Worm (Caenorhabditis elegans) whole organism, L2 larva: Measurements from ENCODE around the gene M01A8.1.

ENCODE experiments used
- C34F6.9 ChIP-seq: fragments of 150-350 bp; optimal IDR thresholded peaks from 2 replicates; lab custom pipeline; 2014; ENCODE audit warnings: missing biosample characterization, missing genetic modification characterization
- F13H6.1 ChIP-seq: sonication (generic microtip); optimal IDR thresholded peaks from 2 replicates; lab custom pipeline; 2016; ENCODE audit warnings: missing genetic modification characterization, missing compliant biosample characterization
- R02D3.7 ChIP-seq: fragments of 150-350 bp; optimal IDR thresholded peaks from 2 replicates; lab custom pipeline; 2014; ENCODE audit warnings: missing biosample characterization, missing genetic modification characterization
- Y55F3AM.14 ChIP-seq: fragments of 200-800 bp; sonication (Bioruptor generic); optimal IDR thresholded peaks from 2 replicates; lab custom pipeline; 2018; ENCODE audit warnings: mild to moderate bottlenecking, missing genetic modification characterization, missing compliant biosample characterization
- ZK546.5 ChIP-seq: sonication (generic microtip); optimal IDR thresholded peaks from 2 replicates; lab custom pipeline; 2017; ENCODE audit warnings: missing biosample characterization, missing genetic modification characterization
- alr-1 ChIP-seq: fragments of 150-350 bp; optimal IDR thresholded peaks from 2 replicates; lab custom pipeline; 2014; ENCODE audit warnings: missing biosample characterization, missing genetic modification characterization
- aly-2 ChIP-seq: fragments of 150-350 bp; optimal IDR thresholded peaks from 2 replicates; lab custom pipeline; 2014; ENCODE audit warnings: missing biosample characterization, missing genetic modification characterization
- ama-1 ChIP-seq: fragments of 150-350 bp; optimal IDR thresholded peaks from 2 replicates; lab custom pipeline; 2018; ENCODE audit warnings: inconsistent platforms
- blmp-1 ChIP-seq: sonication (generic microtip); optimal IDR thresholded peaks from 2 replicates; lab custom pipeline; 2017; ENCODE audit warnings: missing genetic modification characterization, mild to moderate bottlenecking, missing compliant biosample characterization, antibody characterized with exemption, moderate library complexity; ENCODE audit not compliant: insufficient read depth
- ceh-16 ChIP-seq: fragments of 150-350 bp; optimal IDR thresholded peaks from 2 replicates; lab custom pipeline; 2014; ENCODE audit warnings: missing biosample characterization, missing genetic modification characterization
- ceh-82 ChIP-seq: fragments of 150-350 bp; optimal IDR thresholded peaks from 2 replicates; lab custom pipeline; 2014; ENCODE audit warnings: missing biosample characterization, missing genetic modification characterization
- crh-2 ChIP-seq: sonication (generic microtip); optimal IDR thresholded peaks from 2 replicates; lab custom pipeline; 2017; ENCODE audit warnings: missing biosample characterization, missing genetic modification characterization
- dmd-4 ChIP-seq: sonication (generic microtip); optimal IDR thresholded peaks from 2 replicates; lab custom pipeline; 2017; ENCODE audit warnings: missing biosample characterization, missing genetic modification characterization
- egl-27 ChIP-seq: sonication (generic microtip); optimal IDR thresholded peaks from 3 replicates; lab custom pipeline; 2017; ENCODE audit warnings: missing biosample characterization, missing genetic modification reagents, missing genetic modification characterization
- elt-1 ChIP-seq: fragments of 150-350 bp; optimal IDR thresholded peaks from 2 replicates; lab custom pipeline; 2014; ENCODE audit warnings: missing biosample characterization, missing genetic modification characterization
- elt-3 ChIP-seq: sonication (generic microtip); optimal IDR thresholded peaks from 2 replicates; lab custom pipeline; 2017; ENCODE audit warnings: missing biosample characterization, missing genetic modification characterization
- fos-1 ChIP-seq: fragments of 150-350 bp; optimal IDR thresholded peaks from 2 replicates; lab custom pipeline; 2014; ENCODE audit warnings: missing biosample characterization, missing genetic modification characterization
- gmeb-1 ChIP-seq: fragments of 150-350 bp; optimal IDR thresholded peaks from 2 replicates; lab custom pipeline; 2014; ENCODE audit warnings: missing biosample characterization, missing genetic modification characterization
- lin-11 ChIP-seq: fragments of 150-350 bp; sonication (generic microtip); optimal IDR thresholded peaks from 2 replicates; lab custom pipeline; 2014; ENCODE audit warnings: missing biosample characterization, missing genetic modification characterization, inconsistent platforms, mixed read lengths
- lin-13 ChIP-seq: fragments of 150-350 bp; optimal IDR thresholded peaks from 2 replicates; lab custom pipeline; 2014; ENCODE audit warnings: missing biosample characterization, missing genetic modification reagents, missing genetic modification characterization
- lin-39 ChIP-seq: fragments of 150-350 bp; optimal IDR thresholded peaks from 2 replicates; lab custom pipeline; 2014; ENCODE audit warnings: missing biosample characterization, missing genetic modification reagents, missing genetic modification characterization
- lsy-2 ChIP-seq, 2 experiments: fragments of 150-350 bp in 1 of 2; sonication (generic microtip) in 1 of 2; optimal IDR thresholded peaks; 2 replicates each; lab custom pipeline; 2014 to 2017; ENCODE audit warnings: missing biosample characterization in 2 of 2, missing genetic modification characterization in 2 of 2
- mab-5 ChIP-seq: fragments of 150-350 bp; optimal IDR thresholded peaks from 2 replicates; lab custom pipeline; 2014; ENCODE audit warnings: missing biosample characterization, missing genetic modification characterization
- mbf-1 ChIP-seq: sonication (generic microtip); optimal IDR thresholded peaks from 2 replicates; lab custom pipeline; 2017; ENCODE audit warnings: missing biosample characterization, missing genetic modification characterization
- mdl-1 ChIP-seq, 2 experiments: fragments of 150-350 bp in 1 of 2; sonication (generic microtip) in 1 of 2; optimal IDR thresholded peaks; 2 replicates each; lab custom pipeline; 2017; ENCODE audit warnings: missing biosample characterization in 2 of 2, missing genetic modification characterization in 2 of 2
- nhr-10 ChIP-seq: sonication (generic microtip); optimal IDR thresholded peaks from 2 replicates; lab custom pipeline; 2017; ENCODE audit warnings: missing biosample characterization, missing genetic modification characterization
- nhr-11 ChIP-seq: fragments of 150-350 bp; optimal IDR thresholded peaks from 2 replicates; lab custom pipeline; 2014; ENCODE audit warnings: missing biosample characterization, missing genetic modification characterization
- nhr-12 ChIP-seq: fragments of 150-350 bp; optimal IDR thresholded peaks from 2 replicates; lab custom pipeline; 2014; ENCODE audit warnings: missing biosample characterization, missing genetic modification characterization
- nhr-129 ChIP-seq: fragments of 150-350 bp; optimal IDR thresholded peaks from 2 replicates; lab custom pipeline; 2014; ENCODE audit warnings: missing biosample characterization, missing genetic modification characterization
- nhr-21 ChIP-seq: fragments of 150-350 bp; optimal IDR thresholded peaks from 2 replicates; lab custom pipeline; 2014; ENCODE audit warnings: missing biosample characterization, missing genetic modification characterization
- nhr-23 ChIP-seq: fragments of 150-350 bp; optimal IDR thresholded peaks from 2 replicates; lab custom pipeline; 2014; ENCODE audit warnings: missing biosample characterization, missing genetic modification reagents, missing genetic modification characterization
- nhr-237 ChIP-seq: fragments of 150-350 bp; optimal IDR thresholded peaks from 2 replicates; lab custom pipeline; 2014; ENCODE audit warnings: missing biosample characterization, missing genetic modification characterization
- nhr-25 ChIP-seq: fragments of 150-350 bp; sonication (generic microtip); optimal IDR thresholded peaks from 3 replicates; lab custom pipeline; 2014; ENCODE audit warnings: missing biosample characterization, missing genetic modification characterization
- nhr-6 ChIP-seq: fragments of 150-350 bp; optimal IDR thresholded peaks from 2 replicates; lab custom pipeline; 2014; ENCODE audit warnings: missing biosample characterization, missing genetic modification characterization
- nhr-77 ChIP-seq: fragments of 150-350 bp; optimal IDR thresholded peaks from 2 replicates; lab custom pipeline; 2014; ENCODE audit warnings: missing biosample characterization, missing genetic modification characterization
- peb-1 ChIP-seq: fragments of 150-350 bp; optimal IDR thresholded peaks from 2 replicates; lab custom pipeline; 2014; ENCODE audit warnings: missing biosample characterization, missing genetic modification characterization
- sem-4 ChIP-seq: fragments of 150-350 bp; optimal IDR thresholded peaks from 2 replicates; lab custom pipeline; 2014; ENCODE audit warnings: missing biosample characterization, missing genetic modification reagents, missing genetic modification characterization
- skn-1 ChIP-seq: sonication (generic microtip); optimal IDR thresholded peaks from 2 replicates; lab custom pipeline; 2017; ENCODE audit warnings: missing biosample characterization, missing genetic modification characterization
- sma-3 ChIP-seq: sonication (generic microtip); optimal IDR thresholded peaks from 2 replicates; lab custom pipeline; 2016; ENCODE audit warnings: missing genetic modification reagents, missing genetic modification characterization, missing compliant biosample characterization
- sma-9 ChIP-seq, 2 experiments: fragments of 150-350 bp in 1 of 2; sonication (generic microtip) in 1 of 2; optimal IDR thresholded peaks; 2 replicates each; lab custom pipeline; 2014 to 2016; ENCODE audit warnings: missing genetic modification characterization in 2 of 2, mild to moderate bottlenecking in 1 of 2, missing biosample characterization in 1 of 2, missing compliant biosample characterization in 1 of 2, missing genetic modification reagents in 1 of 2, moderate library complexity in 1 of 2
- snpc-4 ChIP-seq: fragments of 150-350 bp; optimal IDR thresholded peaks from 2 replicates; lab custom pipeline; 2014; ENCODE audit warnings: missing biosample characterization, missing genetic modification characterization
- unc-39 ChIP-seq: fragments of 150-350 bp; optimal IDR thresholded peaks from 2 replicates; lab custom pipeline; 2014; ENCODE audit warnings: missing biosample characterization, missing genetic modification characterization
- unc-55 ChIP-seq: fragments of 150-350 bp; sonication (generic microtip); optimal IDR thresholded peaks from 3 replicates; lab custom pipeline; 2014; ENCODE audit warnings: missing biosample characterization, missing genetic modification reagents, missing genetic modification characterization
- unc-62 ChIP-seq: fragments of 150-350 bp; optimal IDR thresholded peaks from 2 replicates; lab custom pipeline; 2014; ENCODE audit warnings: missing biosample characterization, missing genetic modification reagents, missing genetic modification characterization
- zag-1 ChIP-seq: fragments of 150-350 bp; optimal IDR thresholded peaks from 2 replicates; lab custom pipeline; 2014; ENCODE audit warnings: missing biosample characterization, missing genetic modification characterization
- ztf-1 ChIP-seq: fragments of 200-800 bp; sonication (Bioruptor generic); conservative IDR thresholded peaks from 2 replicates; pipeline ENCODE4 v1.3.6; 2022; ENCODE audit warnings: missing genetic modification characterization, missing compliant biosample characterization
- ztf-11 ChIP-seq: sonication (generic microtip); optimal IDR thresholded peaks from 2 replicates; lab custom pipeline; 2017; ENCODE audit warnings: missing biosample characterization, missing genetic modification characterization
- ztf-4 ChIP-seq: fragments of 150-350 bp; optimal IDR thresholded peaks from 2 replicates; lab custom pipeline; 2014; ENCODE audit warnings: missing biosample characterization, missing genetic modification characterization

Gene M01A8.1

ce11 chrIII:9269012-9269471 lies 12.0 kb downstream of the M01A8.1 start, which contains the start of gene clip-1 (continued):
- TF ChIP-seq Y55F3AM.14: no peak
- TF ChIP-seq nhr-25: peak; percentile 66
- TF ChIP-seq crh-2 (tag; lab: Kevin White, UChicago): no peak
- TF ChIP-seq ceh-16 (tag; lab: Kevin White, UChicago): no peak
- TF ChIP-seq unc-39 (tag; lab: Kevin White, UChicago): no peak
- TF ChIP-seq sma-9 (GFP tag; optimal IDR thresholded peaks at IDR 0.05; lab: Kevin White, UChicago): peak; percentile 60
- TF ChIP-seq sma-9 (tag; optimal IDR thresholded peaks at IDR 0.05; lab: Kevin White, UChicago): no peak

- TF ChIP-seq alr-1 (tag; lab: Kevin White, UChicago) (no peak), fos-1 (peak; percentile 21), elt-1 (tag; lab: Kevin White, UChicago) (no peak), ztf-4 (tag; lab: Kevin White, UChicago) (no peak), blmp-1 (tag; lab: Kevin White, UChicago) (no peak), snpc-4 (tag; lab: Kevin White, UChicago) (no peak), nhr-77 (tag; lab: Kevin White, UChicago) (no peak), skn-1 (tag; lab: Kevin White, UChicago) (no peak), nhr-23 (tag; lab: Kevin White, UChicago) (no peak), ama-1 (lab: Kevin White, UChicago) (no peak), lin-11 (no peak), nhr-11 (tag; lab: Kevin White, UChicago) (no peak), zag-1 (tag; lab: Kevin White, UChicago) (peak; percentile 36), ztf-1 (GFP tag; lab: Robert Waterston, UW) (no peak), lsy-2 (tag; optimal IDR thresholded peaks at IDR 0.05; lab: Kevin White, UChicago) (no peak), sma-3 (GFP tag; lab: Kevin White, UChicago) (no peak), aly-2 (tag; lab: Kevin White, UChicago) (no peak), C34F6.9 (no peak), sma-9 (GFP tag; optimal IDR thresholded peaks at IDR 0.05; lab: Kevin White, UChicago) (peak; percentile 21), sma-9 (tag; optimal IDR thresholded peaks at IDR 0.05; lab: Kevin White, UChicago) (no peak), dmd-4 (tag; lab: Kevin White, UChicago) (no peak), ceh-16 (tag; lab: Kevin White, UChicago) (no peak), sem-4 (tag; lab: Kevin White, UChicago) (no peak), nhr-10 (tag; lab: Kevin White, UChicago) (no peak), F13H6.1 (peak; percentile 2), nhr-129 (tag; lab: Kevin White, UChicago) (no peak), lin-39 (tag; lab: Kevin White, UChicago) (no peak), ztf-11 (tag; lab: Kevin White, UChicago) (no peak), peb-1 (tag; lab: Kevin White, UChicago) (no peak), ceh-82 (no peak), ZK546.5 (tag; lab: Kevin White, UChicago) (no peak), nhr-25 (no peak), mdl-1 (tag; optimal IDR thresholded peaks at IDR 0.05; lab: Kevin White, UChicago) (no peak), gmeb-1 (no peak), R02D3.7 (tag; lab: Kevin White, UChicago) (no peak), nhr-6 (no peak), unc-62 (GFP tag; lab: Kevin White, UChicago) (no peak), nhr-21 (tag; lab: Kevin White, UChicago) (no peak), mab-5 (tag; lab: Kevin White, UChicago) (peak; percentile 40), nhr-12 (tag; lab: Kevin White, UChicago) (no peak), unc-55 (peak; percentile 69), elt-3 (tag; lab: Kevin White, UChicago) (no peak), mbf-1 (tag; lab: Kevin White, UChicago) (no peak), nhr-237 (tag; lab: Kevin White, UChicago) (no peak), egl-27 (tag; lab: Kevin White, UChicago) (no peak), crh-2 (tag; lab: Kevin White, UChicago) (no peak), lin-13 (GFP tag; lab: Kevin White, UChicago) (no peak), unc-39 (tag; lab: Kevin White, UChicago) (no peak)
Measured at ce11 chrIII:9270183-9270582, 13.1 kb downstream of the M01A8.1 start.
